Fruit fly (Drosophila melanogaster) whole organism, adult: ENCODE results near the gene CG3199.

Experiments used
- CG14711 ChIP-seq: fragments of 200-800 bp; sonication (Bioruptor generic); optimal IDR thresholded peaks from 2 replicates; lab custom pipeline; 2018; ENCODE audit warnings: missing biosample characterization, mild to moderate bottlenecking, missing genetic modification characterization, moderate library complexity
- Crg-1 ChIP-seq: fragments of 200-800 bp; sonication (Bioruptor generic); optimal IDR thresholded peaks from 2 replicates; lab custom pipeline; 2016; ENCODE audit warnings: missing biosample characterization, missing genetic modification characterization
- cnc ChIP-seq, 2 experiments: fragments of >200 bp; optimal IDR thresholded peaks; 2 replicates each; lab custom pipeline; 2017

dm6 chr3R:14140912-14141311 lies 21.6 kb upstream of the CG3199 start:
- TF ChIP-seq CG14711 (no peak), cnc (optimal IDR thresholded peaks at IDR 0.05; lab: Kevin White, UChicago) (no peak), Crg-1 (no peak)
